Worm (Caenorhabditis elegans) whole organism, L1 larva: ENCODE data around the gene B0464.6.

Experiments
- C04F5.9 ChIP-seq: sonication (generic microtip); optimal IDR thresholded peaks from 2 replicates; lab custom pipeline; 2016; ENCODE audit warnings: missing genetic modification characterization, missing compliant biosample characterization
- F16B12.6 ChIP-seq: fragments of 150-350 bp; optimal IDR thresholded peaks from 2 replicates; lab custom pipeline; 2014; ENCODE audit warnings: missing biosample characterization, missing genetic modification characterization
- Y116A8C.19 ChIP-seq: sonication (generic microtip); optimal IDR thresholded peaks from 2 replicates; lab custom pipeline; 2016; ENCODE audit warnings: missing compliant biosample characterization, missing genetic modification characterization, borderline replicate concordance
- alr-1 ChIP-seq: fragments of 200-800 bp; sonication (Bioruptor generic); optimal IDR thresholded peaks from 2 replicates; lab custom pipeline; 2018; ENCODE audit warnings: borderline replicate concordance, mild to moderate bottlenecking, missing genetic modification characterization, missing compliant biosample characterization
- ama-1 ChIP-seq: fragments of 150-350 bp; optimal IDR thresholded peaks from 2 replicates; lab custom pipeline; 2014
- blmp-1 ChIP-seq: fragments of 150-350 bp; optimal IDR thresholded peaks from 2 replicates; lab custom pipeline; 2014; ENCODE audit warnings: missing biosample characterization, missing genetic modification characterization
- ceh-63 ChIP-seq: fragments of 200-800 bp; sonication (Bioruptor generic); optimal IDR thresholded peaks from 2 replicates; lab custom pipeline; 2018; ENCODE audit warnings: mild to moderate bottlenecking, missing genetic modification characterization, missing compliant biosample characterization
- ceh-82 ChIP-seq, 3 experiments: fragments of 150-350 bp in 1 of 3; sonication (generic microtip) in 2 of 3; optimal IDR thresholded peaks; 2 replicates each; lab custom pipeline; 2014 to 2017; ENCODE audit warnings: missing biosample characterization in 3 of 3, missing genetic modification characterization in 3 of 3
- ceh-88 ChIP-seq: fragments of 200-800 bp; sonication (Bioruptor generic); IDR thresholded peaks from 2 replicates; pipeline ENCODE4 v1.3.6; 2022; ENCODE audit warnings: missing genetic modification characterization, missing compliant biosample characterization
- ces-1 ChIP-seq: fragments of 150-350 bp; optimal IDR thresholded peaks from 2 replicates; lab custom pipeline; 2014; ENCODE audit warnings: missing biosample characterization, missing genetic modification reagents, missing genetic modification characterization
- dsc-1 ChIP-seq: sonication (generic microtip); optimal IDR thresholded peaks from 2 replicates; lab custom pipeline; 2016; ENCODE audit warnings: mild to moderate bottlenecking, missing genetic modification characterization, missing compliant biosample characterization
- efl-1 ChIP-seq, 4 experiments: fragments of 150-350 bp; optimal IDR thresholded peaks in 3 of 4; peaks in 1 of 4; 1 replicate in 1 of 4; 2 replicates in 3 of 4; lab custom pipeline; 2014; ENCODE audit warnings: missing biosample characterization in 2 of 4, missing genetic modification characterization in 2 of 4, missing genetic modification reagents in 2 of 4
- egl-27 ChIP-seq, 2 experiments: fragments of 150-350 bp in 1 of 2; sonication (generic microtip); optimal IDR thresholded peaks; 3 replicates each; lab custom pipeline; 2017 to 2018; ENCODE audit warnings: missing biosample characterization in 2 of 2, missing genetic modification characterization in 2 of 2, missing genetic modification reagents in 2 of 2
- elt-2 ChIP-seq: sonication (generic microtip); optimal IDR thresholded peaks from 2 replicates; lab custom pipeline; 2016; ENCODE audit warnings: missing genetic modification characterization, mild to moderate bottlenecking, inconsistent platforms, missing compliant biosample characterization, missing genetic modification reagents
- ets-5 ChIP-seq: fragments of 200-800 bp; sonication (Bioruptor generic); IDR thresholded peaks from 2 replicates; pipeline ENCODE4 v1.3.6; 2022; ENCODE audit warnings: missing genetic modification characterization, missing compliant biosample characterization
- fkh-10 ChIP-seq: sonication (generic microtip); optimal IDR thresholded peaks from 2 replicates; lab custom pipeline; 2017; ENCODE audit warnings: missing biosample characterization, missing genetic modification reagents, missing genetic modification characterization
- grh-1 ChIP-seq: fragments of 200-800 bp; sonication (Bioruptor generic); IDR thresholded peaks from 2 replicates; pipeline ENCODE4 v1.3.6; 2022; ENCODE audit warnings: missing genetic modification reagents, missing genetic modification characterization, missing compliant biosample characterization
- hpl-2 ChIP-seq: fragments of 150-350 bp; optimal IDR thresholded peaks from 2 replicates; lab custom pipeline; 2014; ENCODE audit warnings: missing biosample characterization, missing genetic modification reagents, missing genetic modification characterization
- irx-1 ChIP-seq: sonication (generic microtip); optimal IDR thresholded peaks from 2 replicates; lab custom pipeline; 2016; ENCODE audit warnings: missing genetic modification characterization, missing compliant biosample characterization
- isw-1 ChIP-seq: fragments of 200-800 bp; sonication (Bioruptor generic); IDR thresholded peaks from 2 replicates; pipeline ENCODE4 v1.3.6; 2022; ENCODE audit warnings: missing genetic modification characterization, missing compliant biosample characterization
- lin-13 ChIP-seq: fragments of 150-350 bp; optimal IDR thresholded peaks from 2 replicates; lab custom pipeline; 2014; ENCODE audit warnings: missing biosample characterization, missing genetic modification reagents, missing genetic modification characterization
- lin-14 ChIP-seq: fragments of 200-800 bp; sonication (Bioruptor generic); optimal IDR thresholded peaks from 2 replicates; lab custom pipeline; 2018; ENCODE audit warnings: mild to moderate bottlenecking, missing genetic modification characterization, moderate library complexity, missing compliant biosample characterization
- lin-15B ChIP-seq: fragments of 150-350 bp; sonication (generic microtip); optimal IDR thresholded peaks from 3 replicates; lab custom pipeline; 2014; ENCODE audit warnings: missing biosample characterization, missing genetic modification characterization
- lin-35 ChIP-seq, 2 experiments: fragments of 150-350 bp; optimal IDR thresholded peaks; 2 replicates each; lab custom pipeline; 2014; ENCODE audit warnings: missing biosample characterization in 2 of 2, missing genetic modification characterization in 2 of 2, missing genetic modification reagents in 2 of 2
- lin-39 ChIP-seq: fragments of 150-350 bp; optimal IDR thresholded peaks from 2 replicates; lab custom pipeline; 2014; ENCODE audit warnings: missing biosample characterization, missing genetic modification reagents, missing genetic modification characterization
- lir-3 ChIP-seq: sonication (generic microtip); optimal IDR thresholded peaks from 2 replicates; lab custom pipeline; 2016; ENCODE audit warnings: mild to moderate bottlenecking, missing genetic modification characterization, moderate library complexity, missing compliant biosample characterization; ENCODE audit not compliant: poor library complexity
- mdl-1 ChIP-seq, 2 experiments: fragments of 150-350 bp; optimal IDR thresholded peaks; 2 replicates each; lab custom pipeline; 2014 to 2017; ENCODE audit warnings: missing biosample characterization in 2 of 2, missing genetic modification characterization in 2 of 2, inconsistent platforms in 1 of 2
- mep-1 ChIP-seq: fragments of 150-350 bp; optimal IDR thresholded peaks from 2 replicates; lab custom pipeline; 2014; ENCODE audit warnings: missing biosample characterization, missing genetic modification characterization
- nhr-11 ChIP-seq: fragments of 150-350 bp; optimal IDR thresholded peaks from 2 replicates; lab custom pipeline; 2014; ENCODE audit warnings: missing biosample characterization, missing genetic modification characterization
- nhr-12 ChIP-seq: sonication (generic microtip); optimal IDR thresholded peaks from 2 replicates; lab custom pipeline; 2017; ENCODE audit warnings: missing biosample characterization, missing genetic modification characterization
- nhr-19 ChIP-seq: fragments of 200-800 bp; sonication (Bioruptor generic); conservative IDR thresholded peaks from 2 replicates; pipeline ENCODE4 v1.3.6; 2022; ENCODE audit warnings: missing genetic modification characterization, missing compliant biosample characterization
- nhr-20 ChIP-seq: sonication (generic microtip); optimal IDR thresholded peaks from 2 replicates; lab custom pipeline; 2016; ENCODE audit warnings: mild to moderate bottlenecking, missing genetic modification characterization, missing compliant biosample characterization
- nhr-237 ChIP-seq: fragments of 150-350 bp; optimal IDR thresholded peaks from 2 replicates; lab custom pipeline; 2014; ENCODE audit warnings: missing biosample characterization, missing genetic modification characterization
- nhr-76 ChIP-seq: sonication (generic microtip); optimal IDR thresholded peaks from 2 replicates; lab custom pipeline; 2017; ENCODE audit warnings: missing biosample characterization, missing genetic modification characterization
- nhr-77 ChIP-seq: fragments of 150-350 bp; optimal IDR thresholded peaks from 2 replicates; lab custom pipeline; 2014; ENCODE audit warnings: missing biosample characterization, missing genetic modification characterization
- nhr-90 ChIP-seq: sonication (generic microtip); optimal IDR thresholded peaks from 2 replicates; lab custom pipeline; 2016; ENCODE audit warnings: mild to moderate bottlenecking, missing genetic modification characterization, missing compliant biosample characterization; ENCODE audit not compliant: poor library complexity
- pqm-1 ChIP-seq: sonication (generic microtip); optimal IDR thresholded peaks from 3 replicates; lab custom pipeline; 2017; ENCODE audit warnings: missing biosample characterization, missing genetic modification characterization
- rnt-1 ChIP-seq: sonication (generic microtip); optimal IDR thresholded peaks from 2 replicates; lab custom pipeline; 2016; ENCODE audit warnings: mild to moderate bottlenecking, missing genetic modification characterization, moderate library complexity, missing compliant biosample characterization
- skn-1 ChIP-seq: fragments of 150-350 bp; optimal IDR thresholded peaks from 2 replicates; lab custom pipeline; 2014; ENCODE audit warnings: missing biosample characterization, missing genetic modification characterization
- snpc-4 ChIP-seq: fragments of 150-350 bp; optimal IDR thresholded peaks from 2 replicates; lab custom pipeline; 2014; ENCODE audit warnings: missing biosample characterization, missing genetic modification characterization
- sptf-1 ChIP-seq: fragments of 150-350 bp; optimal IDR thresholded peaks from 2 replicates; lab custom pipeline; 2014; ENCODE audit warnings: missing biosample characterization, missing genetic modification characterization
- swsn-7 ChIP-seq: sonication (generic microtip); optimal IDR thresholded peaks from 2 replicates; lab custom pipeline; 2016; ENCODE audit warnings: missing genetic modification characterization, missing compliant biosample characterization
- tbx-2 ChIP-seq: sonication (generic microtip); optimal IDR thresholded peaks from 2 replicates; lab custom pipeline; 2016; ENCODE audit warnings: missing genetic modification characterization, missing compliant biosample characterization
- tlp-1 ChIP-seq: fragments of 150-350 bp; optimal IDR thresholded peaks from 2 replicates; lab custom pipeline; 2014; ENCODE audit warnings: missing biosample characterization, missing genetic modification characterization
- unc-130 ChIP-seq: fragments of 150-350 bp; optimal IDR thresholded peaks from 2 replicates; lab custom pipeline; 2017; ENCODE audit warnings: missing biosample characterization, missing genetic modification characterization, inconsistent platforms
- unc-30 ChIP-seq: sonication (generic microtip); optimal IDR thresholded peaks from 2 replicates; lab custom pipeline; 2017; ENCODE audit warnings: missing biosample characterization, missing genetic modification characterization
- unc-62 ChIP-seq: fragments of 150-350 bp; optimal IDR thresholded peaks from 2 replicates; lab custom pipeline; 2014; ENCODE audit warnings: missing biosample characterization, missing genetic modification reagents, missing genetic modification characterization
- vab-15 ChIP-seq: sonication (generic microtip); optimal IDR thresholded peaks from 2 replicates; lab custom pipeline; 2017; ENCODE audit warnings: missing genotype, mild to moderate bottlenecking, missing genetic modification characterization, missing compliant biosample characterization
- xbp-1 ChIP-seq: sonication (generic microtip); optimal IDR thresholded peaks from 2 replicates; lab custom pipeline; 2016; ENCODE audit warnings: missing genetic modification characterization, missing compliant biosample characterization
- zip-4 ChIP-seq: fragments of 200-800 bp; sonication (Bioruptor generic); optimal IDR thresholded peaks from 2 replicates; lab custom pipeline; 2018; ENCODE audit warnings: mild to moderate bottlenecking, missing genetic modification characterization, moderate library complexity, missing compliant biosample characterization
- ztf-11 ChIP-seq, 2 experiments: sonication (generic microtip); optimal IDR thresholded peaks; 2 replicates each; lab custom pipeline; 2016 to 2017; ENCODE audit warnings: missing genetic modification characterization in 2 of 2, missing biosample characterization in 1 of 2, missing compliant biosample characterization in 1 of 2

The B0464.6 gene

ce11 chrIII:9455980-9456658 is 9.6 kb downstream of the B0464.6 start, which contains the start of the genes rheb-1 and spk-1:
Gene rheb-1, minus strand, starts transcription at chrIII:9456030.
Gene spk-1, plus strand, starts transcription at chrIII:9456608.
- TF ChIP-seq irx-1 (tag; lab: Kevin White, UChicago) (peak; percentile 57), mdl-1 (tag; optimal IDR thresholded peaks at IDR 0.05; lab: Kevin White, UChicago) (peak in 1 of 2 experiments; percentile 68), efl-1 (optimal IDR thresholded peaks at IDR 0.05; lab: Kevin White, UChicago) (peak; percentile 83 to 84), efl-1 (GFP tag; optimal IDR thresholded peaks at IDR 0.05 in 1 of 2; lab: Kevin White, UChicago) (peak; percentile 69 to 97), nhr-19 (peak; percentile 89), nhr-90 (tag; lab: Kevin White, UChicago) (peak; percentile 85), ceh-88 (GFP tag; lab: Robert Waterston, UW) (peak; percentile 69; the same call in 1 of the 2 replicates), pqm-1 (tag; lab: Kevin White, UChicago) (no peak), snpc-4 (tag; lab: Kevin White, UChicago) (peak; percentile 40), ceh-63 (GFP tag; lab: Kevin White, UChicago) (no peak), ama-1 (lab: Kevin White, UChicago) (peak; percentile 48), C04F5.9 (tag; lab: Kevin White, UChicago) (peak; percentile 37), swsn-7 (peak; percentile 90), rnt-1 (tag; lab: Kevin White, UChicago) (peak; percentile 92), xbp-1 (tag; lab: Kevin White, UChicago) (peak; percentile 87), mep-1 (tag; lab: Kevin White, UChicago) (peak; percentile 93), Y116A8C.19 (tag; lab: Kevin White, UChicago) (no peak), fkh-10 (GFP tag; lab: Kevin White, UChicago) (peak; percentile 53), vab-15 (tag; lab: Kevin White, UChicago) (peak; percentile 30), ces-1 (GFP tag; lab: Kevin White, UChicago) (no peak), lir-3 (tag; lab: Kevin White, UChicago) (peak; percentile 71), blmp-1 (tag; lab: Kevin White, UChicago) (peak; percentile 69), elt-2 (tag; lab: Kevin White, UChicago) (peak; percentile 97), alr-1 (no peak), unc-130 (tag; lab: Kevin White, UChicago) (peak; percentile 81), skn-1 (tag; lab: Kevin White, UChicago) (peak; percentile 83), unc-30 (tag; lab: Kevin White, UChicago) (no peak), isw-1 (peak; percentile 80), unc-62 (GFP tag; lab: Kevin White, UChicago) (no peak), ets-5 (GFP tag; lab: Robert Waterston, UW) (no peak), zip-4 (GFP tag; lab: Kevin White, UChicago) (peak; percentile 59), hpl-2 (GFP tag; lab: Kevin White, UChicago) (peak; percentile 55), nhr-77 (peak; percentile 76), nhr-237 (peak; percentile 61), nhr-20 (tag; lab: Kevin White, UChicago) (peak; percentile 93), egl-27 (tag; optimal IDR thresholded peaks at IDR 0.05; lab: Kevin White, UChicago) (no peak), ztf-11 (tag; optimal IDR thresholded peaks at IDR 0.05; lab: Kevin White, UChicago) (peak in 1 of 2 experiments; percentile 43), sptf-1 (tag; lab: Kevin White, UChicago) (no peak), lin-14 (GFP tag; lab: Kevin White, UChicago) (peak; percentile 94), F16B12.6 (tag; lab: Kevin White, UChicago) (peak; percentile 34), nhr-76 (tag; lab: Kevin White, UChicago) (no peak), lin-15B (tag; lab: Kevin White, UChicago) (peak; percentile 61), lin-13 (GFP tag; lab: Kevin White, UChicago) (peak; percentile 79), grh-1 (GFP tag; lab: Robert Waterston, UW) (peak; percentile 50), lin-35 (GFP tag; optimal IDR thresholded peaks at IDR 0.05; lab: Kevin White, UChicago) (peak; percentile 83 to 89), tlp-1 (tag; lab: Kevin White, UChicago) (no peak), dsc-1 (tag; lab: Kevin White, UChicago) (peak; percentile 85), lin-39 (tag; lab: Kevin White, UChicago) (peak; percentile 45), tbx-2 (tag; lab: Kevin White, UChicago) (peak; percentile 87), nhr-12 (no peak), ceh-82 (tag; optimal IDR thresholded peaks at IDR 0.05; lab: Kevin White, UChicago) (peak; percentile 75 to 89 (median 75)), nhr-11 (tag; lab: Kevin White, UChicago) (peak; percentile 58)
